Fruit fly (Drosophila melanogaster) whole organism, adult: Measurements from ENCODE around the gene CG43844.
A peak's percentile ranks its signal among the peaks of the same experiment; 100 is the strongest.

Experiments
- CG11617 ChIP-seq: fragments of 200-800 bp; sonication (Bioruptor generic); optimal IDR thresholded peaks from 2 replicates; lab custom pipeline; 2017; ENCODE audit warnings: mild to moderate bottlenecking, missing biosample characterization, missing genetic modification reagents, missing genetic modification characterization
- CG12768 ChIP-seq: fragments of 200-800 bp; sonication (Bioruptor generic); optimal IDR thresholded peaks from 2 replicates; lab custom pipeline; 2017; ENCODE audit warnings: missing biosample characterization, missing genetic modification characterization, mild to moderate bottlenecking, moderate library complexity, missing genetic modification reagents
- CG14711 ChIP-seq: fragments of 200-800 bp; sonication (Bioruptor generic); optimal IDR thresholded peaks from 2 replicates; lab custom pipeline; 2018; ENCODE audit warnings: missing biosample characterization, mild to moderate bottlenecking, missing genetic modification characterization, moderate library complexity
- CG1620 ChIP-seq: fragments of 200-800 bp; sonication (Bioruptor generic); optimal IDR thresholded peaks from 2 replicates; lab custom pipeline; 2016; ENCODE audit warnings: missing biosample characterization, missing genetic modification characterization
- CG33017 ChIP-seq: fragments of 200-800 bp; sonication (Bioruptor generic); optimal IDR thresholded peaks from 2 replicates; lab custom pipeline; 2018; ENCODE audit warnings: missing biosample characterization, mild to moderate bottlenecking, missing genetic modification characterization, moderate library complexity
- CG5204 ChIP-seq: fragments of 200-800 bp; sonication (Bioruptor generic); optimal IDR thresholded peaks from 2 replicates; lab custom pipeline; 2016; ENCODE audit warnings: missing biosample characterization, missing genetic modification characterization
- CG7045 ChIP-seq: fragments of 200-800 bp; sonication (Bioruptor generic); optimal IDR thresholded peaks from 2 replicates; lab custom pipeline; 2017; ENCODE audit warnings: missing biosample characterization, mild to moderate bottlenecking, missing genetic modification characterization
- CG7101 ChIP-seq: fragments of 200-800 bp; sonication (Bioruptor generic); optimal IDR thresholded peaks from 2 replicates; lab custom pipeline; 2018; ENCODE audit warnings: missing biosample characterization, mild to moderate bottlenecking, missing genetic modification characterization, moderate library complexity
- Clk ChIP-seq: fragments of 200-800 bp; sonication (Bioruptor generic); optimal IDR thresholded peaks from 2 replicates; lab custom pipeline; 2017; ENCODE audit warnings: missing biosample characterization, missing genetic modification characterization
- Crg-1 ChIP-seq: fragments of 200-800 bp; sonication (Bioruptor generic); optimal IDR thresholded peaks from 2 replicates; lab custom pipeline; 2016; ENCODE audit warnings: missing biosample characterization, missing genetic modification characterization
- Hr96 ChIP-seq: fragments of 200-800 bp; sonication (Bioruptor generic); optimal IDR thresholded peaks from 2 replicates; lab custom pipeline; 2016; ENCODE audit warnings: missing biosample characterization, missing genetic modification characterization
- Mnt ChIP-seq: fragments of 200-800 bp; sonication (Bioruptor generic); optimal IDR thresholded peaks from 2 replicates; lab custom pipeline; 2016; ENCODE audit warnings: missing biosample characterization, mild to moderate bottlenecking, missing genetic modification characterization
- bab1 ChIP-seq: fragments of 200-800 bp; sonication (Bioruptor generic); optimal IDR thresholded peaks from 3 replicates; lab custom pipeline; 2019; ENCODE audit warnings: missing biosample characterization, mild to moderate bottlenecking, missing genetic modification characterization, moderate library complexity
- cic ChIP-seq: fragments of 200-800 bp; sonication (Bioruptor generic); optimal IDR thresholded peaks from 2 replicates; lab custom pipeline; 2017; ENCODE audit warnings: missing biosample characterization, mild to moderate bottlenecking, missing genetic modification characterization, moderate library complexity
- cnc ChIP-seq, 2 experiments: fragments of >200 bp; optimal IDR thresholded peaks; 2 replicates each; lab custom pipeline; 2017
- kay ChIP-seq: fragments of 200-800 bp; sonication (Bioruptor generic); peaks from one replicate; lab custom pipeline; 2016; ENCODE audit warnings: missing biosample characterization, missing genetic modification characterization, borderline replicate concordance
- ovo ChIP-seq: fragments of 200-800 bp; sonication (Bioruptor generic); optimal IDR thresholded peaks from 2 replicates; lab custom pipeline; 2016; ENCODE audit warnings: missing biosample characterization, missing genetic modification characterization
- pad ChIP-seq: fragments of 200-800 bp; sonication (Bioruptor generic); optimal IDR thresholded peaks from 3 replicates; lab custom pipeline; 2017; ENCODE audit warnings: missing biosample characterization, missing genetic modification characterization, mild to moderate bottlenecking, moderate library complexity, missing genetic modification reagents
- tj ChIP-seq: fragments of 200-800 bp; sonication (Bioruptor generic); optimal IDR thresholded peaks from 3 replicates; lab custom pipeline; 2017; ENCODE audit warnings: missing biosample characterization, mild to moderate bottlenecking, missing genetic modification characterization, moderate library complexity
- toe ChIP-seq: fragments of 200-800 bp; sonication (Bioruptor generic); optimal IDR thresholded peaks from 2 replicates; lab custom pipeline; 2016; ENCODE audit warnings: missing biosample characterization, missing genetic modification characterization

CG43844 gene

dm6 chr3R:21888696-21889602 lies at the start of gene CG43844:
TSS of gene CG43844 (plus strand) at chr3R:21889539.
- TF ChIP-seq CG14711 = no peak
- peak; percentile 40 for TF ChIP-seq cic (GFP tag; lab: Kevin White, UChicago)
- TF ChIP-seq CG11617 (GFP tag; lab: Kevin White, UChicago) = no peak
- no peak for TF ChIP-seq CG1620 (GFP tag; lab: Kevin White, UChicago)
- no peak for TF ChIP-seq Mnt (GFP tag; lab: Kevin White, UChicago)
- TF ChIP-seq Hr96 (GFP tag; lab: Kevin White, UChicago) = no peak
- peak; percentile 22 for TF ChIP-seq CG33017
- peak; percentile 93 for TF ChIP-seq kay (GFP tag; lab: Kevin White, UChicago)
- TF ChIP-seq CG12768 (GFP tag; lab: Kevin White, UChicago) = peak; percentile 4
- no peak for TF ChIP-seq ovo
- TF ChIP-seq bab1 = peak; percentile 15
- TF ChIP-seq Clk (GFP tag; lab: Kevin White, UChicago) = no peak
- no peak for TF ChIP-seq tj (GFP tag; lab: Kevin White, UChicago)
- TF ChIP-seq CG7101 (tag; lab: Kevin White, UChicago) = no peak
- TF ChIP-seq pad (GFP tag; lab: Kevin White, UChicago) = no peak
- no peak for TF ChIP-seq cnc (optimal IDR thresholded peaks at IDR 0.05; lab: Kevin White, UChicago)
- TF ChIP-seq CG7045 (GFP tag; lab: Kevin White, UChicago) = no peak
- no peak for TF ChIP-seq toe (GFP tag; lab: Kevin White, UChicago)
- TF ChIP-seq Crg-1 = no peak
- no peak for TF ChIP-seq CG5204

dm6 chr3R:21839636-21840035 lies 49.7 kb upstream of the CG43844 start:
- no peak for TF ChIP-seq kay (GFP tag; lab: Kevin White, UChicago)
- TF ChIP-seq CG7101 (tag; lab: Kevin White, UChicago) = peak; percentile 73
- TF ChIP-seq CG5204 = no peak
- TF ChIP-seq Mnt (GFP tag; lab: Kevin White, UChicago) = no peak
- TF ChIP-seq cic (GFP tag; lab: Kevin White, UChicago) = no peak
- no peak for TF ChIP-seq Hr96 (GFP tag; lab: Kevin White, UChicago)
- TF ChIP-seq CG1620 (GFP tag; lab: Kevin White, UChicago) = no peak
- peak; percentile 9 for TF ChIP-seq pad (GFP tag; lab: Kevin White, UChicago)
- peak; percentile 49 for TF ChIP-seq CG33017
- peak; percentile 94 for TF ChIP-seq bab1
- no peak for TF ChIP-seq Crg-1
- peak; percentile 76 for TF ChIP-seq CG11617 (GFP tag; lab: Kevin White, UChicago)
- TF ChIP-seq tj (GFP tag; lab: Kevin White, UChicago) = peak; percentile 12
- peak; percentile 17 for TF ChIP-seq CG7045 (GFP tag; lab: Kevin White, UChicago)
- TF ChIP-seq toe (GFP tag; lab: Kevin White, UChicago) = no peak
- no peak for TF ChIP-seq CG12768 (GFP tag; lab: Kevin White, UChicago)
- peak; percentile 46 for TF ChIP-seq ovo
- TF ChIP-seq cnc (optimal IDR thresholded peaks at IDR 0.05; lab: Kevin White, UChicago) = no peak
- peak; percentile 68 for TF ChIP-seq CG14711
- no peak for TF ChIP-seq Clk (GFP tag; lab: Kevin White, UChicago)

- TF ChIP-seq CG11617 (GFP tag; lab: Kevin White, UChicago) (no peak), cic (GFP tag; lab: Kevin White, UChicago) (no peak), CG7101 (tag; lab: Kevin White, UChicago) (no peak), kay (GFP tag; lab: Kevin White, UChicago) (no peak), Mnt (GFP tag; lab: Kevin White, UChicago) (no peak), toe (GFP tag; lab: Kevin White, UChicago) (no peak), CG33017 (no peak), CG5204 (no peak), Hr96 (GFP tag; lab: Kevin White, UChicago) (no peak), bab1 (no peak), cnc (optimal IDR thresholded peaks at IDR 0.05; lab: Kevin White, UChicago) (no peak), Clk (GFP tag; lab: Kevin White, UChicago) (no peak)
Measured at dm6 chr3R:21840432-21840831, 48.9 kb upstream of the CG43844 start.

dm6 chr3R:21841474-21842376 lies 47.6 kb upstream of the CG43844 start:
- no peak for TF ChIP-seq ovo
- TF ChIP-seq CG7101 (tag; lab: Kevin White, UChicago) = no peak
- no peak for TF ChIP-seq CG11617 (GFP tag; lab: Kevin White, UChicago)

- TF ChIP-seq CG12768 (GFP tag; lab: Kevin White, UChicago) (no peak), cnc (optimal IDR thresholded peaks at IDR 0.05; lab: Kevin White, UChicago) (no peak), Hr96 (GFP tag; lab: Kevin White, UChicago) (no peak), CG1620 (GFP tag; lab: Kevin White, UChicago) (no peak), toe (GFP tag; lab: Kevin White, UChicago) (no peak)
Measured at dm6 chr3R:21843665-21844064, 45.7 kb upstream of the CG43844 start, which contains the start of gene Gr93b. TSS of gene Gr93b (minus strand) at chr3R:21843765.
